Fruit fly (Drosophila melanogaster) whole organism, embryonic: ENCODE results near the gene robo3.

Source experiments
- ATbp ChIP-seq: fragments of 200-800 bp; sonication (Bioruptor generic); optimal IDR thresholded peaks from 2 replicates; lab custom pipeline; 2017; ENCODE audit warnings: missing biosample characterization, mild to moderate bottlenecking, missing genetic modification characterization, missing genetic modification reagents
- Abd-B ChIP-seq: fragments of 200-800 bp; sonication (Bioruptor generic); optimal IDR thresholded peaks from 2 replicates; lab custom pipeline; 2018; ENCODE audit warnings: missing biosample characterization, mild to moderate bottlenecking, missing genetic modification characterization, moderate library complexity
- Atf6 ChIP-seq: fragments of 200-800 bp; sonication (Bioruptor generic); IDR thresholded peaks from 2 replicates; pipeline ENCODE4 v1.3.6; 2022; ENCODE audit warnings: missing biosample characterization, missing genetic modification characterization
- CG10209 ChIP-seq: fragments of 200-800 bp; sonication (Bioruptor generic); optimal IDR thresholded peaks from 3 replicates; lab custom pipeline; 2017; ENCODE audit warnings: missing biosample characterization, mild to moderate bottlenecking, missing genetic modification characterization, missing genetic modification reagents
- CG10267 ChIP-seq: fragments of 200-800 bp; sonication (Bioruptor generic); optimal IDR thresholded peaks from 2 replicates; lab custom pipeline; 2018; ENCODE audit warnings: missing biosample characterization, mild to moderate bottlenecking, missing genetic modification characterization, moderate library complexity
- CG11695 ChIP-seq: fragments of 200-800 bp; sonication (Bioruptor generic); IDR thresholded peaks from 3 replicates; pipeline ENCODE4 v1.3.6; 2022; ENCODE audit warnings: missing biosample characterization, missing genetic modification characterization
- CG12391 ChIP-seq: fragments of 200-800 bp; sonication (Bioruptor generic); optimal IDR thresholded peaks from 3 replicates; lab custom pipeline; 2018; ENCODE audit warnings: missing biosample characterization, mild to moderate bottlenecking, missing genetic modification characterization, moderate library complexity
- CG12659 ChIP-seq: fragments of 200-800 bp; sonication (Bioruptor generic); optimal IDR thresholded peaks from 3 replicates; lab custom pipeline; 2017; ENCODE audit warnings: mild to moderate bottlenecking, missing biosample characterization, missing genetic modification reagents, missing genetic modification characterization
- CG12942 ChIP-seq: fragments of 200-800 bp; sonication (Bioruptor generic); optimal IDR thresholded peaks from 3 replicates; lab custom pipeline; 2016; ENCODE audit warnings: missing biosample characterization, missing genetic modification characterization
- CG14050 ChIP-seq: fragments of 200-800 bp; sonication (Bioruptor generic); IDR thresholded peaks from 3 replicates; pipeline ENCODE4 v1.3.6; 2022; ENCODE audit warnings: missing biosample characterization, missing genetic modification characterization
- CG14667 ChIP-seq: fragments of 200-800 bp; sonication (Bioruptor generic); IDR thresholded peaks from 2 replicates; pipeline ENCODE4 v1.3.6; 2022; ENCODE audit warnings: missing biosample characterization, missing genetic modification characterization
- CG15269 ChIP-seq: fragments of 200-800 bp; sonication (Bioruptor generic); optimal IDR thresholded peaks from 2 replicates; lab custom pipeline; 2018; ENCODE audit warnings: missing biosample characterization, mild to moderate bottlenecking, missing genetic modification characterization, moderate library complexity
- CG34376 ChIP-seq: fragments of 200-800 bp; sonication (Bioruptor generic); optimal IDR thresholded peaks from 2 replicates; lab custom pipeline; 2018; ENCODE audit warnings: missing biosample characterization, mild to moderate bottlenecking, missing genetic modification characterization
- CG4360 ChIP-seq: fragments of 200-800 bp; sonication (Bioruptor generic); IDR thresholded peaks from 2 replicates; pipeline ENCODE4 v1.3.6; 2022; ENCODE audit warnings: missing biosample characterization, missing genetic modification characterization
- CG43689 ChIP-seq: fragments of 200-800 bp; sonication (Bioruptor generic); IDR thresholded peaks from 2 replicates; pipeline ENCODE4 v1.3.6; 2022; ENCODE audit warnings: missing biosample characterization, missing genetic modification characterization
- CG6175 ChIP-seq: fragments of 200-800 bp; sonication (Bioruptor generic); IDR thresholded peaks from 3 replicates; pipeline ENCODE4 v1.3.6; 2022; ENCODE audit warnings: missing biosample characterization, missing genetic modification characterization
- CG6654 ChIP-seq: fragments of 200-800 bp; sonication (Bioruptor generic); optimal IDR thresholded peaks from 2 replicates; lab custom pipeline; 2017; ENCODE audit warnings: missing biosample characterization, mild to moderate bottlenecking, missing genetic modification characterization
- CG7839 ChIP-seq: fragments of 200-800 bp; sonication (Bioruptor generic); optimal IDR thresholded peaks from 3 replicates; lab custom pipeline; 2018; ENCODE audit warnings: missing biosample characterization, mild to moderate bottlenecking, missing genetic modification characterization, moderate library complexity
- CG8924 ChIP-seq: fragments of 200-800 bp; optimal IDR thresholded peaks from 3 replicates; lab custom pipeline; 2019; ENCODE audit warnings: missing biosample characterization, mild to moderate bottlenecking, missing genetic modification characterization, moderate library complexity
- CG9817 ChIP-seq: fragments of 200-800 bp; sonication (Bioruptor generic); optimal IDR thresholded peaks from 2 replicates; lab custom pipeline; 2018; ENCODE audit warnings: missing biosample characterization, mild to moderate bottlenecking, missing genetic modification characterization, moderate library complexity
- CG9932 ChIP-seq: fragments of 200-800 bp; sonication (Bioruptor generic); IDR thresholded peaks from 2 replicates; pipeline ENCODE4 v1.3.6; 2022; ENCODE audit warnings: missing biosample characterization, missing genetic modification characterization
- CHES-1-like ChIP-seq: fragments of 200-800 bp; sonication (Bioruptor generic); optimal IDR thresholded peaks from 2 replicates; lab custom pipeline; 2016; ENCODE audit warnings: missing biosample characterization, missing genetic modification characterization
- CTCF ChIP-seq: fragments of 200-800 bp; sonication (Bioruptor generic); optimal IDR thresholded peaks from 2 replicates; lab custom pipeline; 2017; ENCODE audit warnings: missing biosample characterization, mild to moderate bottlenecking, missing genetic modification characterization, moderate library complexity
- Dip3 ChIP-seq: fragments of 200-800 bp; sonication (Bioruptor generic); optimal IDR thresholded peaks from 3 replicates; lab custom pipeline; 2016; ENCODE audit warnings: missing biosample characterization, missing genetic modification characterization
- Hr39 ChIP-seq: fragments of >200 bp; optimal IDR thresholded peaks from 2 replicates; lab custom pipeline; 2017
- Lim3 ChIP-seq: fragments of 200-800 bp; sonication (Bioruptor generic); IDR thresholded peaks from 2 replicates; pipeline ENCODE4 v1.3.6; 2022; ENCODE audit warnings: missing biosample characterization, missing genetic modification characterization
- Med ChIP-seq: fragments of 200-800 bp; sonication (Bioruptor generic); peaks from one replicate; lab custom pipeline; 2016; ENCODE audit warnings: missing biosample characterization, missing genetic modification characterization, mild to moderate bottlenecking, inconsistent platforms, moderate library complexity
- NC2β ChIP-seq: fragments of 200-800 bp; sonication (Bioruptor generic); optimal IDR thresholded peaks from 2 replicates; lab custom pipeline; 2016; ENCODE audit warnings: missing biosample characterization, missing genetic modification characterization
- NfI ChIP-seq: fragments of 200-800 bp; sonication (Bioruptor generic); optimal IDR thresholded peaks from 3 replicates; lab custom pipeline; 2018; ENCODE audit warnings: missing biosample characterization, mild to moderate bottlenecking, missing genetic modification characterization, moderate library complexity
- Oaz ChIP-seq: fragments of 200-800 bp; sonication (Bioruptor generic); IDR thresholded peaks from 2 replicates; pipeline ENCODE4 v1.3.6; 2022; ENCODE audit warnings: missing biosample characterization, missing genetic modification characterization
- Oli ChIP-seq: fragments of 200-800 bp; sonication (Bioruptor generic); optimal IDR thresholded peaks from 2 replicates; lab custom pipeline; 2018; ENCODE audit warnings: missing biosample characterization, mild to moderate bottlenecking, missing genetic modification characterization, moderate library complexity
- Xbp1 ChIP-seq: fragments of 200-800 bp; sonication (Bioruptor generic); optimal IDR thresholded peaks from 3 replicates; lab custom pipeline; 2016; ENCODE audit warnings: missing biosample characterization, mild to moderate bottlenecking, missing genetic modification characterization
- abd-A ChIP-seq: fragments of 200-800 bp; sonication (Bioruptor generic); optimal IDR thresholded peaks from 3 replicates; lab custom pipeline; 2019; ENCODE audit warnings: missing biosample characterization, mild to moderate bottlenecking, missing genetic modification characterization, moderate library complexity
- bcd ChIP-seq: fragments of 200-800 bp; sonication (Bioruptor generic); optimal IDR thresholded peaks from 2 replicates; lab custom pipeline; 2017; ENCODE audit warnings: missing biosample characterization, mild to moderate bottlenecking, missing genetic modification characterization
- cad ChIP-seq: fragments of >200 bp; optimal IDR thresholded peaks from 2 replicates; lab custom pipeline; 2017; ENCODE audit warnings: missing biosample characterization, missing genetic modification characterization
- cas ChIP-seq: fragments of 200-800 bp; sonication (Bioruptor generic); IDR thresholded peaks from 2 replicates; pipeline ENCODE4 v1.3.6; 2022; ENCODE audit warnings: missing biosample characterization, missing genetic modification characterization
- da ChIP-seq: fragments of 200-800 bp; sonication (Bioruptor generic); optimal IDR thresholded peaks from 2 replicates; lab custom pipeline; 2016; ENCODE audit warnings: missing biosample characterization, missing genetic modification characterization
- fd96Cb ChIP-seq: fragments of 200-800 bp; sonication (Bioruptor generic); optimal IDR thresholded peaks from 2 replicates; lab custom pipeline; 2018; ENCODE audit warnings: missing biosample characterization, mild to moderate bottlenecking, missing genetic modification characterization, moderate library complexity
- fu2 ChIP-seq: fragments of 200-800 bp; sonication (Bioruptor generic); optimal IDR thresholded peaks from 2 replicates; lab custom pipeline; 2016; ENCODE audit warnings: missing biosample characterization, missing genetic modification characterization
- gcm2 ChIP-seq: fragments of 200-800 bp; sonication (Bioruptor generic); optimal IDR thresholded peaks from 2 replicates; lab custom pipeline; 2016; ENCODE audit warnings: missing biosample characterization, missing genetic modification characterization
- ham ChIP-seq: fragments of 200-800 bp; sonication (Bioruptor generic); IDR thresholded peaks from 2 replicates; pipeline ENCODE4 v1.3.6; 2022; ENCODE audit warnings: missing biosample characterization, missing genetic modification characterization
- lmd ChIP-seq: fragments of 200-800 bp; sonication (Bioruptor generic); IDR thresholded peaks from 2 replicates; pipeline ENCODE4 v1.3.6; 2022; ENCODE audit warnings: missing biosample characterization, missing genetic modification characterization
- otp ChIP-seq: fragments of 200-800 bp; sonication (Bioruptor generic); IDR thresholded peaks from 3 replicates; pipeline ENCODE4, ENCODE4 v1.3.6; 2022; ENCODE audit warnings: missing biosample characterization, missing genetic modification characterization
- repo ChIP-seq: fragments of 200-800 bp; sonication (Bioruptor generic); optimal IDR thresholded peaks from 2 replicates; lab custom pipeline; 2016; ENCODE audit warnings: missing biosample characterization, missing genetic modification characterization
- scrt ChIP-seq: fragments of 200-800 bp; sonication (Bioruptor generic); optimal IDR thresholded peaks from 2 replicates; lab custom pipeline; 2018; ENCODE audit warnings: missing biosample characterization, mild to moderate bottlenecking, missing genetic modification characterization, moderate library complexity
- sd ChIP-seq: fragments of 200-800 bp; sonication (Bioruptor generic); optimal IDR thresholded peaks from 3 replicates; lab custom pipeline; 2018; ENCODE audit warnings: missing biosample characterization, mild to moderate bottlenecking, missing genetic modification characterization, moderate library complexity
- slp2 ChIP-seq: fragments of 200-800 bp; sonication (Bioruptor generic); optimal IDR thresholded peaks from 2 replicates; lab custom pipeline; 2016; ENCODE audit warnings: missing biosample characterization, missing genetic modification characterization
- sug ChIP-seq: fragments of 200-800 bp; optimal IDR thresholded peaks from 2 replicates; lab custom pipeline; 2019; ENCODE audit warnings: missing biosample characterization, mild to moderate bottlenecking, missing genetic modification characterization, moderate library complexity
- tgo ChIP-seq: fragments of 200-800 bp; sonication (Bioruptor generic); IDR thresholded peaks from 3 replicates; pipeline ENCODE4 v1.3.6; 2022; ENCODE audit warnings: missing biosample characterization, missing genetic modification characterization
- vnd ChIP-seq: fragments of 200-800 bp; sonication (Bioruptor generic); IDR thresholded peaks from 3 replicates; pipeline ENCODE4 v1.3.6; 2022; ENCODE audit warnings: missing biosample characterization, missing genetic modification characterization; ENCODE audit not compliant: partially characterized antibody
- zen2 ChIP-seq: fragments of 200-800 bp; sonication (Bioruptor generic); IDR thresholded peaks from 3 replicates; pipeline ENCODE4 v1.3.6; 2022; ENCODE audit warnings: missing biosample characterization, missing genetic modification characterization; ENCODE audit not compliant: partially characterized antibody

The robo3 gene

dm6 chr2L:1217892-1218473, 38.2 kb upstream of the robo3 start (continued):
- TF ChIP-seq fu2 (GFP tag; lab: Kevin White, UChicago), result no peak
- no peak for TF ChIP-seq da
- no peak for TF ChIP-seq CG12942
- TF ChIP-seq fd96Cb (tag; lab: Kevin White, UChicago), result no peak
- peak; percentile 7 for TF ChIP-seq CG9817 (tag; lab: Kevin White, UChicago)
- TF ChIP-seq ATbp (GFP tag; lab: Kevin White, UChicago), result peak; percentile 61
- TF ChIP-seq CG6175 (GFP tag; lab: Robert Waterston, UW), result no peak
- no peak for TF ChIP-seq gcm2 (GFP tag; lab: Kevin White, UChicago)
- peak; percentile 34 for TF ChIP-seq Oaz
- TF ChIP-seq CG34376, result no peak
- peak; percentile 60; the same call in 1 of the 2 replicates for TF ChIP-seq Atf6
- TF ChIP-seq lmd (GFP tag; lab: Robert Waterston, UW), result peak; percentile 28; the same call in 1 of the 2 replicates
- peak; percentile 24 for TF ChIP-seq CG9932 (GFP tag; lab: Robert Waterston, UW)
- TF ChIP-seq CTCF (GFP tag; lab: Kevin White, UChicago), result no peak
- TF ChIP-seq Xbp1, result peak; percentile 53
- TF ChIP-seq Med (GFP tag; lab: Kevin White, UChicago), result peak; percentile 44
- TF ChIP-seq CG14050 (GFP tag; lab: Robert Waterston, UW), result 0 out of 3 replicates have a peak, but pooled peaks have one; percentile 10
- no peak for TF ChIP-seq Oli (tag; lab: Kevin White, UChicago)
- 0 out of 3 replicates have a peak, but pooled peaks have one; percentile 27 for TF ChIP-seq CG11695 (GFP tag; lab: Robert Waterston, UW)
- no peak for TF ChIP-seq bcd (GFP tag; lab: Kevin White, UChicago)
- peak; percentile 47; the same call in 1 of the 2 replicates for TF ChIP-seq CG43689 (GFP tag; lab: Robert Waterston, UW)
- no peak for TF ChIP-seq cad (GFP tag; lab: Kevin White, UChicago)
- no peak for TF ChIP-seq CHES-1-like (GFP tag; lab: Kevin White, UChicago)
- TF ChIP-seq scrt (GFP tag; lab: Kevin White, UChicago), result no peak
- TF ChIP-seq abd-A (tag; lab: Kevin White, UChicago), result no peak
- no peak for TF ChIP-seq CG10267 (tag; lab: Kevin White, UChicago)
- peak; percentile 38 for TF ChIP-seq CG8924 (tag; lab: Kevin White, UChicago)
- no peak for TF ChIP-seq cas (GFP tag; lab: Robert Waterston, UW)
- TF ChIP-seq repo (GFP tag; lab: Kevin White, UChicago), result no peak
- no peak for TF ChIP-seq Lim3 (GFP tag; lab: Robert Waterston, UW)
- TF ChIP-seq CG10209, result no peak
- no peak for TF ChIP-seq CG14667 (GFP tag; lab: Robert Waterston, UW)
- no peak for TF ChIP-seq CG4360 (GFP tag; lab: Robert Waterston, UW)
- no peak for TF ChIP-seq zen2 (GFP tag; lab: Robert Waterston, UW)
- peak; percentile 6 for TF ChIP-seq CG12659
- TF ChIP-seq NfI (GFP tag; lab: Kevin White, UChicago), result no peak
- no peak for TF ChIP-seq slp2
- TF ChIP-seq otp (GFP tag; lab: Robert Waterston, UW), result 0 out of 3 replicates have a peak, but pooled peaks have one; percentile 30
- no peak for TF ChIP-seq vnd (GFP tag; lab: Robert Waterston, UW)
- peak; percentile 40 for TF ChIP-seq CG7839 (tag; lab: Kevin White, UChicago)
- peak; percentile 19 for TF ChIP-seq sd (tag; lab: Kevin White, UChicago)
- no peak for TF ChIP-seq NC2β (GFP tag; lab: Kevin White, UChicago)
- no peak for TF ChIP-seq Abd-B (GFP tag; lab: Kevin White, UChicago)
- no peak for TF ChIP-seq ham (GFP tag; lab: Robert Waterston, UW)
- peak; percentile 48 for TF ChIP-seq CG15269 (tag; lab: Kevin White, UChicago)
- peak; percentile 52 for TF ChIP-seq CG12391 (tag; lab: Kevin White, UChicago)
- TF ChIP-seq tgo (GFP tag; lab: Robert Waterston, UW), result peak; percentile 24; the same call in 1 of the 3 replicates
- TF ChIP-seq Dip3 (GFP tag; lab: Kevin White, UChicago), result peak; percentile 31
- no peak for TF ChIP-seq CG6654 (GFP tag; lab: Kevin White, UChicago)
- TF ChIP-seq sug (tag; lab: Kevin White, UChicago), result peak; percentile 59
- TF ChIP-seq Hr39 (lab: Kevin White, UChicago), result no peak
